Worm (Caenorhabditis elegans) whole organism, L1 larva: ENCODE measurements around the gene dmsr-6.

ENCODE experiments used
- egl-27 ChIP-seq, 2 experiments: fragments of 150-350 bp in 1 of 2; sonication (generic microtip); optimal IDR thresholded peaks; 3 replicates each; lab custom pipeline; 2017 to 2018; ENCODE audit warnings: missing biosample characterization in 2 of 2, missing genetic modification characterization in 2 of 2, missing genetic modification reagents in 2 of 2
- lin-39 ChIP-seq: fragments of 150-350 bp; optimal IDR thresholded peaks from 2 replicates; lab custom pipeline; 2014; ENCODE audit warnings: missing biosample characterization, missing genetic modification reagents, missing genetic modification characterization
- mep-1 ChIP-seq: fragments of 150-350 bp; optimal IDR thresholded peaks from 2 replicates; lab custom pipeline; 2014; ENCODE audit warnings: missing biosample characterization, missing genetic modification characterization
- nhr-47 ChIP-seq: sonication (generic microtip); optimal IDR thresholded peaks from 2 replicates; lab custom pipeline; 2016; ENCODE audit warnings: mild to moderate bottlenecking, missing genetic modification characterization, moderate library complexity, missing compliant biosample characterization
- snpc-4 ChIP-seq: fragments of 150-350 bp; optimal IDR thresholded peaks from 2 replicates; lab custom pipeline; 2014; ENCODE audit warnings: missing biosample characterization, missing genetic modification characterization
- sox-4 ChIP-seq: sonication (generic microtip); optimal IDR thresholded peaks from 2 replicates; lab custom pipeline; 2016; ENCODE audit warnings: missing genetic modification characterization, missing compliant biosample characterization

DNA sequence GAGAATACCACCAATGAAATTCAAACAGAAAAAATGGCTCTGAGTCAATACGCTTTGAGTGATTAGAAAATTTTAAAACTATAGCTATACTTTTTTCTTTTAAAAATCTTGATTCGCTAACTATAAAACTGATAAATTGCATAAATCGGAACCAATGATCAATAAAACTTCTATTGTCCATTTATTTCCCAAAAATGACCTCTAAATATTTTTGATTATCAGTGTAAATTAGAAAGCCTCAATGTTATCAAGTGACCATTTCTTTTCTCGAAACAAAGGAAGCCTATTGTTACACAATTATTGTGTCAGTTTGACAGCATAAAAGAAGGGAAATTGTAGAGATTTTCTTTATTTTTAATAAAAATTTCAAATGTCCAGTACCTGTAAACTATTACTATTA, 44.7 kb downstream of the dmsr-6 start, which contains the start of gene K10H10.4:
- TF ChIP-seq nhr-47, result no peak
- no peak for TF ChIP-seq lin-39 (tag; lab: Kevin White, UChicago)
- TF ChIP-seq egl-27 (tag; optimal IDR thresholded peaks at IDR 0.05; lab: Kevin White, UChicago), result no peak
- TF ChIP-seq snpc-4, result no peak
- no peak for TF ChIP-seq sox-4 (tag; lab: Kevin White, UChicago)
- TF ChIP-seq mep-1 (tag; lab: Kevin White, UChicago), result no peak
